Fruit fly (Drosophila melanogaster) whole organism, embryonic: ENCODE measurements around the gene Prosalpha3T.

Experiments used
- Awh ChIP-seq: fragments of 200-800 bp; sonication (Bioruptor generic); IDR thresholded peaks from 2 replicates; pipeline ENCODE4, ENCODE4 v1.3.6; 2022; ENCODE audit warnings: missing biosample characterization, missing genetic modification characterization
- CG10147 ChIP-seq: fragments of 200-800 bp; sonication (Bioruptor generic); optimal IDR thresholded peaks from 2 replicates; lab custom pipeline; 2019; ENCODE audit warnings: missing biosample characterization, mild to moderate bottlenecking, missing genetic modification characterization, moderate library complexity
- CG10462 ChIP-seq: fragments of 200-800 bp; sonication (Bioruptor generic); optimal IDR thresholded peaks from 2 replicates; lab custom pipeline; 2016; ENCODE audit warnings: missing biosample characterization, missing genetic modification characterization
- CG11456 ChIP-seq: fragments of 200-800 bp; sonication (Bioruptor generic); IDR thresholded peaks from 3 replicates; pipeline ENCODE4 v1.3.6; 2022; ENCODE audit warnings: missing biosample characterization, missing genetic modification characterization
- CG12769 ChIP-seq: fragments of 200-800 bp; sonication (Bioruptor generic); optimal IDR thresholded peaks from 2 replicates; lab custom pipeline; 2019; ENCODE audit warnings: missing biosample characterization, mild to moderate bottlenecking, missing genetic modification characterization, moderate library complexity
- CG1529 ChIP-seq: fragments of 200-800 bp; sonication (Bioruptor generic); optimal IDR thresholded peaks from 3 replicates; lab custom pipeline; 2018; ENCODE audit warnings: missing biosample characterization, missing genetic modification characterization
- CG15479 ChIP-seq: fragments of 200-800 bp; sonication (Bioruptor generic); optimal IDR thresholded peaks from 3 replicates; lab custom pipeline; 2019; ENCODE audit warnings: missing biosample characterization, mild to moderate bottlenecking, missing genetic modification characterization, moderate library complexity
- CG2199 ChIP-seq: fragments of 200-800 bp; sonication (Bioruptor generic); IDR thresholded peaks from 3 replicates; pipeline ENCODE4 v1.3.6; 2022; ENCODE audit warnings: missing biosample characterization, missing genetic modification characterization
- CG2678 ChIP-seq: fragments of 200-800 bp; sonication (Bioruptor generic); optimal IDR thresholded peaks from 3 replicates; lab custom pipeline; 2019; ENCODE audit warnings: missing biosample characterization, mild to moderate bottlenecking, missing genetic modification characterization, moderate library complexity
- CG31388 ChIP-seq: fragments of 200-800 bp; sonication (Bioruptor generic); optimal IDR thresholded peaks from 2 replicates; lab custom pipeline; 2016; ENCODE audit warnings: missing biosample characterization, missing genetic modification characterization
- CG5245 ChIP-seq: fragments of 200-800 bp; sonication (Bioruptor generic); optimal IDR thresholded peaks from 3 replicates; lab custom pipeline; 2016; ENCODE audit warnings: missing biosample characterization, missing genetic modification characterization
- CG7372 ChIP-seq: fragments of 200-800 bp; sonication (Bioruptor generic); IDR thresholded peaks from 2 replicates; pipeline ENCODE4 v1.3.6; 2022; ENCODE audit warnings: missing biosample characterization, missing genetic modification characterization
- CG7963 ChIP-seq: fragments of 200-800 bp; sonication (Bioruptor generic); IDR thresholded peaks from 3 replicates; pipeline ENCODE4 v1.3.6; 2022; ENCODE audit warnings: missing biosample characterization, missing genetic modification characterization; ENCODE audit not compliant: partially characterized antibody
- CG8359 ChIP-seq: fragments of 200-800 bp; sonication (Bioruptor generic); optimal IDR thresholded peaks from 2 replicates; lab custom pipeline; 2017; ENCODE audit warnings: missing biosample characterization, mild to moderate bottlenecking, missing genetic modification characterization, borderline replicate concordance
- CG9876 ChIP-seq: fragments of 200-800 bp; sonication (Bioruptor generic); optimal IDR thresholded peaks from 2 replicates; lab custom pipeline; 2016; ENCODE audit warnings: missing biosample characterization, missing genetic modification characterization
- E2f1 ChIP-seq: fragments of 200-800 bp; sonication (Bioruptor generic); IDR thresholded peaks from 2 replicates; pipeline ENCODE4 v1.3.6; 2022; ENCODE audit warnings: missing biosample characterization, missing genetic modification characterization
- H2.0 ChIP-seq: fragments of 200-800 bp; sonication (Bioruptor generic); IDR thresholded peaks from 2 replicates; pipeline ENCODE4 v1.3.6; 2022; ENCODE audit warnings: missing biosample characterization, missing genetic modification characterization
- Hmr ChIP-seq: fragments of 200-800 bp; sonication (Bioruptor generic); optimal IDR thresholded peaks from 3 replicates; lab custom pipeline; 2017; ENCODE audit warnings: mild to moderate bottlenecking, missing biosample characterization, missing genetic modification reagents, missing genetic modification characterization
- Lhr ChIP-seq: fragments of 200-800 bp; sonication (Bioruptor generic); optimal IDR thresholded peaks from 3 replicates; lab custom pipeline; 2017; ENCODE audit warnings: mild to moderate bottlenecking, missing biosample characterization, missing genetic modification reagents, missing genetic modification characterization
- MTF-1 ChIP-seq: fragments of 200-800 bp; sonication (Bioruptor generic); optimal IDR thresholded peaks from 2 replicates; lab custom pipeline; 2018; ENCODE audit warnings: missing biosample characterization, mild to moderate bottlenecking, missing genetic modification characterization, borderline replicate concordance
- Mad ChIP-seq: fragments of 200-800 bp; sonication (Bioruptor generic); optimal IDR thresholded peaks from 2 replicates; lab custom pipeline; 2016; ENCODE audit warnings: missing biosample characterization, missing genetic modification characterization
- Med ChIP-seq: fragments of 200-800 bp; sonication (Bioruptor generic); peaks from one replicate; lab custom pipeline; 2016; ENCODE audit warnings: missing biosample characterization, missing genetic modification characterization, mild to moderate bottlenecking, inconsistent platforms, moderate library complexity
- Nf-YC ChIP-seq: fragments of 200-800 bp; optimal IDR thresholded peaks from 3 replicates; lab custom pipeline; 2019; ENCODE audit warnings: missing biosample characterization, mild to moderate bottlenecking, missing genetic modification characterization, moderate library complexity
- Ravus ChIP-seq: fragments of 200-800 bp; sonication (Bioruptor generic); IDR thresholded peaks from 2 replicates; pipeline ENCODE4 v1.3.6; 2022; ENCODE audit warnings: missing biosample characterization, missing genetic modification characterization
- Scr ChIP-seq: fragments of 200-800 bp; sonication (Bioruptor generic); IDR thresholded peaks from 2 replicates; pipeline ENCODE4 v1.3.6; 2022; ENCODE audit warnings: missing biosample characterization, missing genetic modification characterization; ENCODE audit not compliant: partially characterized antibody
- Sox102F ChIP-seq: fragments of 200-800 bp; sonication (Bioruptor generic); optimal IDR thresholded peaks from 2 replicates; lab custom pipeline; 2018; ENCODE audit warnings: missing biosample characterization, mild to moderate bottlenecking, missing genetic modification characterization, moderate library complexity
- Stat92E ChIP-seq, 3 experiments: fragments of >200 bp in 2 of 3; fragments of 200-800 bp in 1 of 3; sonication (Bioruptor generic) in 1 of 3; optimal IDR thresholded peaks; 2 replicates each; lab custom pipeline; 2017 to 2019; ENCODE audit warnings: missing biosample characterization in 3 of 3, missing genetic modification characterization in 3 of 3, mild to moderate bottlenecking in 1 of 3, moderate library complexity in 1 of 3
- aop ChIP-seq: fragments of 200-800 bp; sonication (Bioruptor generic); IDR thresholded peaks from 2 replicates; pipeline ENCODE4 v1.3.6; 2022; ENCODE audit warnings: missing biosample characterization, missing genetic modification characterization
- ap ChIP-seq: fragments of 200-800 bp; sonication (Bioruptor generic); IDR thresholded peaks from 2 replicates; pipeline ENCODE4 v1.3.6; 2022; ENCODE audit warnings: missing biosample characterization, missing genetic modification characterization
- ash1 ChIP-seq: fragments of 200-800 bp; sonication (Bioruptor generic); optimal IDR thresholded peaks from 2 replicates; lab custom pipeline; 2018; ENCODE audit warnings: missing biosample characterization, mild to moderate bottlenecking, missing genetic modification characterization
- bigmax ChIP-seq: fragments of 200-800 bp; sonication (Bioruptor generic); optimal IDR thresholded peaks from 2 replicates; lab custom pipeline; 2018; ENCODE audit warnings: missing biosample characterization, mild to moderate bottlenecking, missing genetic modification characterization
- caup ChIP-seq: fragments of 200-800 bp; sonication (Bioruptor generic); optimal IDR thresholded peaks from 3 replicates; lab custom pipeline; 2017; ENCODE audit warnings: missing biosample characterization, mild to moderate bottlenecking, missing genetic modification characterization, moderate library complexity; ENCODE audit not compliant: severe bottlenecking
- chn ChIP-seq: fragments of 200-800 bp; sonication (Bioruptor generic); optimal IDR thresholded peaks from 2 replicates; lab custom pipeline; 2016; ENCODE audit warnings: missing biosample characterization, missing genetic modification characterization
- da ChIP-seq: fragments of 200-800 bp; sonication (Bioruptor generic); optimal IDR thresholded peaks from 2 replicates; lab custom pipeline; 2016; ENCODE audit warnings: missing biosample characterization, missing genetic modification characterization
- gro ChIP-seq: fragments of 200-800 bp; sonication (Bioruptor generic); optimal IDR thresholded peaks from 2 replicates; lab custom pipeline; 2016; ENCODE audit warnings: missing biosample characterization, missing genetic modification characterization
- ham ChIP-seq: fragments of 200-800 bp; sonication (Bioruptor generic); IDR thresholded peaks from 2 replicates; pipeline ENCODE4 v1.3.6; 2022; ENCODE audit warnings: missing biosample characterization, missing genetic modification characterization
- insv ChIP-seq, 2 experiments: fragments of 200-800 bp; sonication (Bioruptor generic); optimal IDR thresholded peaks; 3 replicates each; lab custom pipeline; 2016 to 2018; ENCODE audit warnings: missing biosample characterization in 2 of 2, missing genetic modification characterization in 2 of 2
- lbe ChIP-seq: fragments of 200-800 bp; sonication (Bioruptor generic); optimal IDR thresholded peaks from 2 replicates; lab custom pipeline; 2016; ENCODE audit warnings: missing biosample characterization, mild to moderate bottlenecking, missing genetic modification characterization
- lov ChIP-seq, 2 experiments: fragments of 200-800 bp in 1 of 2; fragments of >200 bp in 1 of 2; sonication (Bioruptor generic) in 1 of 2; IDR thresholded peaks in 1 of 2; optimal IDR thresholded peaks in 1 of 2; 2 replicates in 1 of 2; 3 replicates in 1 of 2; pipeline versions ENCODE4 v1.3.6 to Lab custom; 2017 to 2022; ENCODE audit warnings: missing biosample characterization in 1 of 2, missing genetic modification characterization in 1 of 2
- mld ChIP-seq: fragments of 200-800 bp; sonication (Bioruptor generic); IDR thresholded peaks from 3 replicates; pipeline ENCODE4 v1.3.6; 2022; ENCODE audit warnings: missing biosample characterization, missing genetic modification characterization; ENCODE audit not compliant: partially characterized antibody
- nerfin-1 ChIP-seq: fragments of 200-800 bp; sonication (Bioruptor generic); optimal IDR thresholded peaks from 3 replicates; lab custom pipeline; 2019; ENCODE audit warnings: missing biosample characterization, mild to moderate bottlenecking, missing genetic modification characterization, moderate library complexity
- nmo ChIP-seq: fragments of 200-800 bp; sonication (Bioruptor generic); optimal IDR thresholded peaks from 2 replicates; lab custom pipeline; 2018; ENCODE audit warnings: missing biosample characterization, mild to moderate bottlenecking, missing genetic modification characterization, moderate library complexity
- pnt ChIP-seq: fragments of 200-800 bp; sonication (Bioruptor generic); optimal IDR thresholded peaks from 3 replicates; lab custom pipeline; 2016; ENCODE audit warnings: missing biosample characterization, missing genetic modification characterization
- pros ChIP-seq: fragments of 200-800 bp; sonication (Bioruptor generic); optimal IDR thresholded peaks from 3 replicates; lab custom pipeline; 2019; ENCODE audit warnings: missing biosample characterization, mild to moderate bottlenecking, missing genetic modification characterization, moderate library complexity
- ro ChIP-seq: fragments of 200-800 bp; sonication (Bioruptor generic); IDR thresholded peaks from 2 replicates; pipeline ENCODE4 v1.3.6; 2022; ENCODE audit warnings: missing biosample characterization, missing genetic modification characterization
- run ChIP-seq: fragments of 200-800 bp; sonication (Bioruptor generic); optimal IDR thresholded peaks from 3 replicates; lab custom pipeline; 2018; ENCODE audit warnings: missing biosample characterization, mild to moderate bottlenecking, missing genetic modification characterization
- tgo ChIP-seq: fragments of 200-800 bp; sonication (Bioruptor generic); IDR thresholded peaks from 3 replicates; pipeline ENCODE4 v1.3.6; 2022; ENCODE audit warnings: missing biosample characterization, missing genetic modification characterization
- tll ChIP-seq, 2 experiments: fragments of 200-800 bp in 1 of 2; fragments of >200 bp in 1 of 2; sonication (Bioruptor generic) in 1 of 2; optimal IDR thresholded peaks; 2 replicates each; lab custom pipeline; 2017 to 2019; ENCODE audit warnings: missing biosample characterization in 2 of 2, missing genetic modification characterization in 2 of 2, mild to moderate bottlenecking in 1 of 2, moderate library complexity in 1 of 2
- trh ChIP-seq: fragments of 200-800 bp; sonication (Bioruptor generic); optimal IDR thresholded peaks from 2 replicates; lab custom pipeline; 2016; ENCODE audit warnings: missing biosample characterization, missing genetic modification characterization
- z ChIP-seq: fragments of 200-800 bp; sonication (Bioruptor generic); IDR thresholded peaks from 3 replicates; pipeline ENCODE4 v1.3.6; 2022; ENCODE audit warnings: missing biosample characterization, missing genetic modification characterization

Gene Prosalpha3T

dm6 chr3R:31168968-31169367, 45.8 kb upstream of the Prosalpha3T start, which contains the start of gene stops (continued):
- TF ChIP-seq CG10462 (GFP tag; lab: Kevin White, UChicago) (no peak), CG2199 (GFP tag; lab: Robert Waterston, UW) (no peak), CG31388 (GFP tag; lab: Kevin White, UChicago) (peak; percentile 1), Ravus (GFP tag; lab: Robert Waterston, UW) (no peak), Sox102F (GFP tag; lab: Kevin White, UChicago) (peak; percentile 15), nmo (no peak), CG7963 (no peak), CG11456 (GFP tag; lab: Robert Waterston, UW) (0 out of 3 replicates have a peak, but pooled peaks have one; percentile 59), aop (GFP tag; lab: Robert Waterston, UW) (no peak), nerfin-1 (tag; lab: Kevin White, UChicago) (peak; percentile 20), mld (no peak), CG2678 (peak; percentile 67), CG7372 (no peak), tll (GFP tag; optimal IDR thresholded peaks at IDR 0.05; lab: Kevin White, UChicago) (no peak), H2.0 (GFP tag; lab: Robert Waterston, UW) (no peak), Med (GFP tag; lab: Kevin White, UChicago) (peak; percentile 91), CG5245 (GFP tag; lab: Kevin White, UChicago) (no peak), Nf-YC (tag; lab: Kevin White, UChicago) (no peak), Lhr (GFP tag; lab: Kevin White, UChicago) (no peak), pros (no peak), ash1 (GFP tag; lab: Kevin White, UChicago) (no peak), MTF-1 (GFP tag; lab: Kevin White, UChicago) (peak; percentile 66), insv (GFP tag; optimal IDR thresholded peaks at IDR 0.05; lab: Kevin White, UChicago) (no peak), CG1529 (GFP tag; lab: Kevin White, UChicago) (peak; percentile 34), gro (GFP tag; lab: Kevin White, UChicago) (no peak), CG8359 (peak; percentile 36), ro (GFP tag; lab: Robert Waterston, UW) (no peak), Scr (GFP tag; lab: Robert Waterston, UW) (no peak), trh (GFP tag; lab: Kevin White, UChicago) (peak; percentile 29), Awh (GFP tag; lab: Robert Waterston, UW) (peak; percentile 84), bigmax (GFP tag; lab: Kevin White, UChicago) (peak; percentile 17), ham (GFP tag; lab: Robert Waterston, UW) (no peak), ap (GFP tag; lab: Robert Waterston, UW) (no peak), Stat92E (GFP tag; optimal IDR thresholded peaks at IDR 0.05; lab: Kevin White, UChicago) (no peak), pnt (GFP tag; lab: Kevin White, UChicago) (no peak), da (GFP tag; lab: Kevin White, UChicago) (no peak), CG12769 (tag; lab: Kevin White, UChicago) (no peak), CG10147 (GFP tag; lab: Kevin White, UChicago) (no peak), caup (GFP tag; lab: Kevin White, UChicago) (peak; percentile 57), CG9876 (peak; percentile 5), CG15479 (no peak), Mad (GFP tag; lab: Kevin White, UChicago) (no peak), chn (GFP tag; lab: Kevin White, UChicago) (peak; percentile 19), run (tag; lab: Kevin White, UChicago) (no peak), tgo (GFP tag; lab: Robert Waterston, UW) (no peak), lbe (GFP tag; lab: Kevin White, UChicago) (no peak), Hmr (peak; percentile 29), z (GFP tag; lab: Robert Waterston, UW) (peak; percentile 13; the same call in 1 of the 3 replicates), E2f1 (GFP tag; lab: Robert Waterston, UW) (0 out of 2 replicates have a peak, but pooled peaks have one; percentile 20), lov (optimal IDR thresholded peaks at IDR 0.05; lab: Kevin White, UChicago) (no peak), lov (GFP tag; IDR thresholded peaks at IDR 0.05; lab: Robert Waterston, UW) (no peak)
